Fruit fly (Drosophila melanogaster) whole organism, embryonic: ENCODE measurements around the gene armi.

Experiments
- ATbp ChIP-seq: fragments of 200-800 bp; sonication (Bioruptor generic); optimal IDR thresholded peaks from 2 replicates; lab custom pipeline; 2017; ENCODE audit warnings: missing biosample characterization, mild to moderate bottlenecking, missing genetic modification characterization, missing genetic modification reagents
- Aef1 ChIP-seq: fragments of 200-800 bp; sonication (Bioruptor generic); IDR thresholded peaks from 3 replicates; pipeline ENCODE4 v1.3.6; 2022; ENCODE audit warnings: missing biosample characterization, missing genetic modification characterization
- B-H2 ChIP-seq: fragments of 200-800 bp; sonication (Bioruptor generic); optimal IDR thresholded peaks from 2 replicates; lab custom pipeline; 2018; ENCODE audit warnings: missing biosample characterization, mild to moderate bottlenecking, missing genetic modification characterization
- CG10147 ChIP-seq: fragments of 200-800 bp; sonication (Bioruptor generic); optimal IDR thresholded peaks from 2 replicates; lab custom pipeline; 2019; ENCODE audit warnings: missing biosample characterization, mild to moderate bottlenecking, missing genetic modification characterization, moderate library complexity
- CG10543 ChIP-seq: fragments of 200-800 bp; sonication (Bioruptor generic); optimal IDR thresholded peaks from 3 replicates; lab custom pipeline; 2017; ENCODE audit warnings: missing biosample characterization, mild to moderate bottlenecking, missing genetic modification characterization, moderate library complexity
- CG12942 ChIP-seq: fragments of 200-800 bp; sonication (Bioruptor generic); optimal IDR thresholded peaks from 3 replicates; lab custom pipeline; 2016; ENCODE audit warnings: missing biosample characterization, missing genetic modification characterization
- CG14441 ChIP-seq: fragments of 200-800 bp; sonication (Bioruptor generic); IDR thresholded peaks from 2 replicates; pipeline ENCODE4 v1.3.6; 2022; ENCODE audit warnings: missing biosample characterization, missing genetic modification characterization
- CG14860 ChIP-seq: fragments of 200-800 bp; sonication (Bioruptor generic); IDR thresholded peaks from 3 replicates; pipeline ENCODE4 v1.3.6; 2022; ENCODE audit warnings: missing biosample characterization, missing genetic modification characterization; ENCODE audit not compliant: partially characterized antibody
- CG17802 ChIP-seq: fragments of 200-800 bp; sonication (Bioruptor generic); optimal IDR thresholded peaks from 2 replicates; lab custom pipeline; 2018; ENCODE audit warnings: missing biosample characterization, mild to moderate bottlenecking, missing genetic modification characterization, moderate library complexity
- CG1792 ChIP-seq: fragments of 200-800 bp; sonication (Bioruptor generic); optimal IDR thresholded peaks from 2 replicates; lab custom pipeline; 2016; ENCODE audit warnings: missing biosample characterization, missing genetic modification characterization
- CG18599 ChIP-seq: fragments of 200-800 bp; sonication (Bioruptor generic); optimal IDR thresholded peaks from 3 replicates; lab custom pipeline; 2017; ENCODE audit warnings: missing biosample characterization, missing genetic modification characterization, mild to moderate bottlenecking, moderate library complexity, missing genetic modification reagents
- CG2116 ChIP-seq: fragments of 200-800 bp; sonication (Bioruptor generic); optimal IDR thresholded peaks from 3 replicates; lab custom pipeline; 2018; ENCODE audit warnings: missing biosample characterization, mild to moderate bottlenecking, missing genetic modification characterization
- CG2875 ChIP-seq: fragments of 200-800 bp; sonication (Bioruptor generic); optimal IDR thresholded peaks from 2 replicates; lab custom pipeline; 2017; ENCODE audit warnings: missing biosample characterization, mild to moderate bottlenecking, missing genetic modification characterization, missing genetic modification reagents
- CG31365 ChIP-seq: fragments of 200-800 bp; sonication (Bioruptor generic); optimal IDR thresholded peaks from 2 replicates; lab custom pipeline; 2018; ENCODE audit warnings: missing biosample characterization, mild to moderate bottlenecking, missing genetic modification characterization
- CG31388 ChIP-seq: fragments of 200-800 bp; sonication (Bioruptor generic); optimal IDR thresholded peaks from 2 replicates; lab custom pipeline; 2016; ENCODE audit warnings: missing biosample characterization, missing genetic modification characterization
- CG31441 ChIP-seq: fragments of 200-800 bp; sonication (Bioruptor generic); IDR thresholded peaks from 2 replicates; pipeline ENCODE4 v1.3.6; 2022; ENCODE audit warnings: missing biosample characterization, missing genetic modification characterization
- CG4328 ChIP-seq: fragments of 200-800 bp; sonication (Bioruptor generic); optimal IDR thresholded peaks from 3 replicates; lab custom pipeline; 2017; ENCODE audit warnings: missing biosample characterization, missing genetic modification reagents, missing genetic modification characterization
- CG4820 ChIP-seq: fragments of 200-800 bp; sonication (Bioruptor generic); optimal IDR thresholded peaks from 3 replicates; lab custom pipeline; 2016; ENCODE audit warnings: missing biosample characterization, missing genetic modification characterization
- CG7745 ChIP-seq: fragments of 200-800 bp; sonication (Bioruptor generic); optimal IDR thresholded peaks from 2 replicates; lab custom pipeline; 2018; ENCODE audit warnings: missing biosample characterization, mild to moderate bottlenecking, missing genetic modification characterization, moderate library complexity
- CG8388 ChIP-seq: fragments of 200-800 bp; sonication (Bioruptor generic); optimal IDR thresholded peaks from 2 replicates; lab custom pipeline; 2019; ENCODE audit warnings: missing biosample characterization, mild to moderate bottlenecking, missing genetic modification characterization, moderate library complexity
- Chrac-16 ChIP-seq: fragments of 200-800 bp; sonication (Bioruptor generic); optimal IDR thresholded peaks from 3 replicates; lab custom pipeline; 2016; ENCODE audit warnings: missing biosample characterization, missing genetic modification characterization
- Deaf1 ChIP-seq: fragments of 200-800 bp; optimal IDR thresholded peaks from 3 replicates; lab custom pipeline; 2019; ENCODE audit warnings: missing biosample characterization, mild to moderate bottlenecking, missing genetic modification characterization, moderate library complexity
- Dll ChIP-seq: fragments of 200-800 bp; sonication (Bioruptor generic); IDR thresholded peaks from 4 replicates; pipeline ENCODE4 v1.3.6; 2022; ENCODE audit warnings: missing biosample characterization, missing genetic modification characterization; ENCODE audit not compliant: partially characterized antibody
- E2f1 ChIP-seq: fragments of 200-800 bp; sonication (Bioruptor generic); IDR thresholded peaks from 2 replicates; pipeline ENCODE4 v1.3.6; 2022; ENCODE audit warnings: missing biosample characterization, missing genetic modification characterization
- ERR ChIP-seq: fragments of 200-800 bp; sonication (Bioruptor generic); optimal IDR thresholded peaks from 2 replicates; lab custom pipeline; 2016; ENCODE audit warnings: missing biosample characterization, missing genetic modification characterization
- Elba2 ChIP-seq: fragments of 200-800 bp; sonication (Bioruptor generic); optimal IDR thresholded peaks from 3 replicates; lab custom pipeline; 2016; ENCODE audit warnings: missing biosample characterization, missing genetic modification characterization
- Ets97D ChIP-seq: fragments of 200-800 bp; sonication (Bioruptor generic); optimal IDR thresholded peaks from 3 replicates; lab custom pipeline; 2016; ENCODE audit warnings: missing biosample characterization, missing genetic modification characterization
- HHEX ChIP-seq: fragments of 200-800 bp; sonication (Bioruptor generic); optimal IDR thresholded peaks from 3 replicates; lab custom pipeline; 2017; ENCODE audit warnings: missing biosample characterization, mild to moderate bottlenecking, missing genetic modification characterization, missing genetic modification reagents
- HLH54F ChIP-seq: fragments of 200-800 bp; sonication (Bioruptor generic); optimal IDR thresholded peaks from 3 replicates; lab custom pipeline; 2016; ENCODE audit warnings: missing biosample characterization, missing genetic modification characterization
- Hr51 ChIP-seq, 2 experiments: fragments of 200-800 bp; sonication (Bioruptor generic); optimal IDR thresholded peaks; 2 replicates in 1 of 2; 3 replicates in 1 of 2; lab custom pipeline; 2016 to 2018; ENCODE audit warnings: missing biosample characterization in 2 of 2, missing genetic modification characterization in 2 of 2, mild to moderate bottlenecking in 1 of 2, moderate library complexity in 1 of 2
- Med ChIP-seq: fragments of 200-800 bp; sonication (Bioruptor generic); peaks from one replicate; lab custom pipeline; 2016; ENCODE audit warnings: missing biosample characterization, missing genetic modification characterization, mild to moderate bottlenecking, inconsistent platforms, moderate library complexity
- NC2α ChIP-seq: fragments of 200-800 bp; sonication (Bioruptor generic); optimal IDR thresholded peaks from 2 replicates; lab custom pipeline; 2016; ENCODE audit warnings: missing biosample characterization, missing genetic modification characterization
- aop ChIP-seq: fragments of 200-800 bp; sonication (Bioruptor generic); IDR thresholded peaks from 2 replicates; pipeline ENCODE4 v1.3.6; 2022; ENCODE audit warnings: missing biosample characterization, missing genetic modification characterization
- bcd ChIP-seq: fragments of 200-800 bp; sonication (Bioruptor generic); optimal IDR thresholded peaks from 2 replicates; lab custom pipeline; 2017; ENCODE audit warnings: missing biosample characterization, mild to moderate bottlenecking, missing genetic modification characterization
- bsh ChIP-seq, 2 experiments: fragments of 200-800 bp; sonication (Bioruptor generic); optimal IDR thresholded peaks; 2 replicates each; lab custom pipeline; 2017 to 2018; ENCODE audit warnings: mild to moderate bottlenecking in 2 of 2, missing biosample characterization in 2 of 2, missing genetic modification characterization in 2 of 2, moderate library complexity in 1 of 2
- cg ChIP-seq: fragments of 200-800 bp; sonication (Bioruptor generic); optimal IDR thresholded peaks from 3 replicates; lab custom pipeline; 2019; ENCODE audit warnings: missing biosample characterization, mild to moderate bottlenecking, missing genetic modification characterization, moderate library complexity
- crc ChIP-seq: fragments of 200-800 bp; sonication (Bioruptor generic); optimal IDR thresholded peaks from 2 replicates; lab custom pipeline; 2016; ENCODE audit warnings: missing biosample characterization, missing genetic modification characterization
- dimm ChIP-seq: fragments of 200-800 bp; sonication (Bioruptor generic); IDR thresholded peaks from 2 replicates; pipeline ENCODE4 v1.3.6; 2022; ENCODE audit warnings: missing biosample characterization, missing genetic modification characterization
- grn ChIP-seq: fragments of 200-800 bp; sonication (Bioruptor generic); optimal IDR thresholded peaks from 3 replicates; lab custom pipeline; 2017; ENCODE audit warnings: missing biosample characterization, missing genetic modification characterization
- gro ChIP-seq: fragments of 200-800 bp; sonication (Bioruptor generic); optimal IDR thresholded peaks from 2 replicates; lab custom pipeline; 2016; ENCODE audit warnings: missing biosample characterization, missing genetic modification characterization
- nerfin-1 ChIP-seq: fragments of 200-800 bp; sonication (Bioruptor generic); optimal IDR thresholded peaks from 3 replicates; lab custom pipeline; 2019; ENCODE audit warnings: missing biosample characterization, mild to moderate bottlenecking, missing genetic modification characterization, moderate library complexity
- nmo ChIP-seq: fragments of 200-800 bp; sonication (Bioruptor generic); optimal IDR thresholded peaks from 2 replicates; lab custom pipeline; 2018; ENCODE audit warnings: missing biosample characterization, mild to moderate bottlenecking, missing genetic modification characterization, moderate library complexity
- psq ChIP-seq: fragments of 200-800 bp; sonication (Bioruptor generic); optimal IDR thresholded peaks from 2 replicates; lab custom pipeline; 2017; ENCODE audit warnings: missing biosample characterization, missing genetic modification characterization
- pzg ChIP-seq: fragments of 200-800 bp; sonication (Bioruptor generic); optimal IDR thresholded peaks from 3 replicates; lab custom pipeline; 2018; ENCODE audit warnings: missing biosample characterization, mild to moderate bottlenecking, missing genetic modification characterization, moderate library complexity
- ranshi ChIP-seq: fragments of 200-800 bp; sonication (Bioruptor generic); IDR thresholded peaks from 2 replicates; pipeline ENCODE4 v1.3.6; 2022; ENCODE audit warnings: missing biosample characterization, missing genetic modification characterization
- rib ChIP-seq: fragments of 200-800 bp; sonication (Bioruptor generic); IDR thresholded peaks from 2 replicates; pipeline ENCODE4 v1.3.6; 2022; ENCODE audit warnings: missing biosample characterization, missing genetic modification characterization
- sob ChIP-seq: fragments of 200-800 bp; sonication (Bioruptor generic); IDR thresholded peaks from 2 replicates; pipeline ENCODE4 v1.3.6; 2022; ENCODE audit warnings: missing biosample characterization, missing genetic modification characterization
- wek ChIP-seq: fragments of 200-800 bp; sonication (Bioruptor generic); optimal IDR thresholded peaks from 3 replicates; lab custom pipeline; 2018; ENCODE audit warnings: missing biosample characterization, mild to moderate bottlenecking, missing genetic modification characterization, moderate library complexity
- zfh1 ChIP-seq: fragments of 200-800 bp; sonication (Bioruptor generic); IDR thresholded peaks from 3 replicates; pipeline ENCODE4 v1.3.6; 2022; ENCODE audit warnings: missing biosample characterization, missing genetic modification characterization

The armi gene

DNA sequence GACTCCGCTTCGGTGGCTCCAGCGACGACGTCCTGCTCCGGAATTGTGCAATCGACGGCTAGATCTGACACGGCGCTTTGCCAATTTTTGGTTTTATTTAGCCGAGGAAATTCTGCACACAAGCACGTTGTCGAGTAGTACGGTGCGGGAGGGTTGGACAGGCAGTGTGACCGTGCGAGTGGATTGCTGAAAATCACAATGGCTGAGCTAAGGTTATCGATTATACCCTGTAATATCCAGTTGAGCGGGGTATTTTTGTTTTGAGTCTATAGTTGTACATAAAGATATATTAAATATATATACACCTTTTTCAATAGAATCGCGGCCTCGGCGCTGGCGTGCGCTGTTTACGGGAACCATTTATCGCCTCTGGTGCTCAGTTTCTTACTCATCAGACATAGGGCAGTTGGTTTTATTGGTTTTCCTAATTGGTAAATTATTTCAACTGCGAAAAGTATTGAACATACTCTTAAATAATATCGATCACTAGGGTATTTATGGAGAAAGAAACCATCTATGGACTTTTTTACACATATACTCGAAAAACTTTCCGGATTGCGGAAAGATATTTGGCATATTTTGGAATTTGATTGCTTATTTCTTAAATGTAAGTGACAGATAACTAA lies 602 bp upstream of the armi start, which contains the start of gene eIF5B (continued):
- TF ChIP-seq Elba2 (GFP tag; lab: Kevin White, UChicago): peak; percentile 61
- TF ChIP-seq ERR (GFP tag; lab: Kevin White, UChicago): no peak
- TF ChIP-seq Hr51 (GFP tag; optimal IDR thresholded peaks at IDR 0.05; lab: Kevin White, UChicago): peak; percentile 56 to 77
- TF ChIP-seq Deaf1 (tag; lab: Kevin White, UChicago): no peak
- TF ChIP-seq ranshi (GFP tag; lab: Robert Waterston, UW): peak; percentile 79
- peak; percentile 61 for TF ChIP-seq dimm (GFP tag; lab: Robert Waterston, UW)
- TF ChIP-seq CG4820 (GFP tag; lab: Kevin White, UChicago): peak; percentile 66
- no peak for TF ChIP-seq NC2α
- peak; percentile 55 for TF ChIP-seq pzg (GFP tag; lab: Kevin White, UChicago)
- peak; percentile 83 for TF ChIP-seq E2f1
- peak; percentile 59 for TF ChIP-seq HHEX
- 0 out of 4 replicates have a peak, but pooled peaks have one; percentile 35 for TF ChIP-seq Dll
- TF ChIP-seq CG7745 (tag; lab: Kevin White, UChicago): no peak
- peak; percentile 12 for TF ChIP-seq Ets97D (GFP tag; lab: Kevin White, UChicago)
- peak; percentile 62 for TF ChIP-seq CG18599 (GFP tag; lab: Kevin White, UChicago)
- peak; percentile 28 for TF ChIP-seq gro (GFP tag; lab: Kevin White, UChicago)
- TF ChIP-seq CG31388: no peak
- no peak for TF ChIP-seq cg (GFP tag; lab: Kevin White, UChicago)
- TF ChIP-seq CG2116 (GFP tag; lab: Kevin White, UChicago): peak; percentile 54
- peak; percentile 81 for TF ChIP-seq Aef1 (GFP tag; lab: Robert Waterston, UW)
- peak; percentile 33 for TF ChIP-seq CG10147 (GFP tag; lab: Kevin White, UChicago)
- TF ChIP-seq Chrac-16 (GFP tag; lab: Kevin White, UChicago): peak; percentile 83
- TF ChIP-seq CG4328 (GFP tag; lab: Kevin White, UChicago): peak; percentile 32
- no peak for TF ChIP-seq CG31365 (tag; lab: Kevin White, UChicago)
- TF ChIP-seq B-H2 (GFP tag; lab: Kevin White, UChicago): peak; percentile 69
- peak; percentile 74 for TF ChIP-seq CG10543 (GFP tag; lab: Kevin White, UChicago)
- no peak for TF ChIP-seq grn
- TF ChIP-seq wek (GFP tag; lab: Kevin White, UChicago): peak; percentile 3
- TF ChIP-seq CG8388: peak; percentile 62
- peak; percentile 65 for TF ChIP-seq rib (GFP tag; lab: Robert Waterston, UW)
- peak; percentile 61 for TF ChIP-seq HLH54F
- TF ChIP-seq zfh1: peak; percentile 87
- TF ChIP-seq aop (GFP tag; lab: Robert Waterston, UW): peak; percentile 63; the same call in 1 of the 2 replicates
- peak; percentile 45 for TF ChIP-seq nerfin-1
- peak; percentile 60 for TF ChIP-seq psq (GFP tag; lab: Kevin White, UChicago)
- TF ChIP-seq CG14441 (GFP tag; lab: Robert Waterston, UW): peak; percentile 89
- TF ChIP-seq CG2875 (GFP tag; lab: Kevin White, UChicago): peak; percentile 41
- TF ChIP-seq CG14860: no peak
- TF ChIP-seq CG17802 (tag; lab: Kevin White, UChicago): peak; percentile 34
- peak; percentile 72 for TF ChIP-seq CG31441
- TF ChIP-seq bcd: peak; percentile 80
- peak; percentile 33 for TF ChIP-seq crc (GFP tag; lab: Kevin White, UChicago)
- peak; percentile 89 for TF ChIP-seq Med (GFP tag; lab: Kevin White, UChicago)
- peak; percentile 91 for TF ChIP-seq nmo (GFP tag; lab: Kevin White, UChicago)
- TF ChIP-seq ATbp (GFP tag; lab: Kevin White, UChicago): peak; percentile 66
- TF ChIP-seq CG12942: peak; percentile 54
- TF ChIP-seq sob (GFP tag; lab: Robert Waterston, UW): peak; percentile 74; the same call in 1 of the 2 replicates
- peak; percentile 45 to 83 for TF ChIP-seq bsh (GFP tag; optimal IDR thresholded peaks at IDR 0.05; lab: Kevin White, UChicago)
- TF ChIP-seq CG1792 (GFP tag; lab: Kevin White, UChicago): no peak
